Fruit fly (Drosophila melanogaster) Kc167 (cell line): Measurements from ENCODE around the gene Unc-115b.
"Not testable (repeated sequence)": the region's sequence is repeated elsewhere in the genome, so short reads cannot be mapped to it uniquely, and the experiment has no call there.

Experiments used
- Myc ChIP-seq: fragments of >200 bp; optimal IDR thresholded peaks from 2 replicates; lab custom pipeline; 2017; ENCODE audit warnings: missing external identifiers
- Sin3A ChIP-seq: fragments of >200 bp; optimal IDR thresholded peaks from 2 replicates; lab custom pipeline; 2018; ENCODE audit warnings: missing external identifiers
- h ChIP-seq: fragments of >200 bp; optimal IDR thresholded peaks from 3 replicates; lab custom pipeline; 2018; ENCODE audit warnings: missing external identifiers
- insv ChIP-seq: fragments of >200 bp; optimal IDR thresholded peaks from 3 replicates; lab custom pipeline; 2018; ENCODE audit warnings: missing external identifiers
- psq ChIP-seq: fragments of >200 bp; optimal IDR thresholded peaks from 2 replicates; lab custom pipeline; 2017; ENCODE audit warnings: missing external identifiers
- ttk ChIP-seq: sonication (Bioruptor generic); optimal IDR thresholded peaks from 2 replicates; lab custom pipeline; 2017; ENCODE audit warnings: missing external identifiers

Unc-115b gene

dm6 chr3R:9692675-9693129 is at the start of gene Unc-115b, which contains the start of the genes p24-2 and CG32939:
TSS of gene Unc-115b (minus strand) at chr3R:9692775.
TSS of gene p24-2 (minus strand) at chr3R:9692794.
TSS of gene CG32939 (plus strand) at chr3R:9693079.
- not testable (repeated sequence) for TF ChIP-seq Sin3A (lab: Kevin White, UChicago); psq; ttk (lab: Kevin White, UChicago)

DNA sequence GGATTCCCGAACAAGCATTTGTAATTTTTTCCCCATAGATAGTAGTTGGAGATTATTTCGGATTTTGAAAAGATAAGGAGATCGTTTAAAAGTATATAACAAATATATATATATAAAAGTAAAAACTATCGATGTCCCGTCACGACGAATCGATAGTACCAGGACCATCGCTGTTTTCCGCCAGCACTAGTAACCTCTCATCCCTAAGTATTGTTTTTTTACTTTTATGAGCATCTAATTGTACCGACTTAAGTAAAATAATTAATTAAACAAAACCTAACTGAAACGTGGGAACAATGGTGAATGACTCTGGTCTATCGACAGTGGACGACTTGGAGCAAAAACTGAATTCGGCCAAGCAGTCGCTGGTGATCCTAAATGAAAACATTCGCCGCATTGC is 48.1 kb upstream of the Unc-115b start, which contains the start of gene Pnn:
Gene Pnn, plus strand, starts transcription at position 187 of the 400 bp plus-strand sequence.
- TF ChIP-seq ttk (lab: Kevin White, UChicago) (no peak), insv (lab: Kevin White, UChicago) (no peak), Myc (lab: Kevin White, UChicago) (no peak), Sin3A (lab: Kevin White, UChicago) (no peak), h (lab: Kevin White, UChicago) (no peak), psq (no peak)

dm6 chr3R:9739793-9740192 is 47.2 kb upstream of the Unc-115b start, which contains the start of gene side-VII:
TSS of gene side-VII (minus strand) at chr3R:9739979.
- TF ChIP-seq h (lab: Kevin White, UChicago), result no peak
- TF ChIP-seq insv (lab: Kevin White, UChicago), result no peak
- TF ChIP-seq Sin3A (lab: Kevin White, UChicago), result no peak
- TF ChIP-seq ttk (lab: Kevin White, UChicago), result no peak
- no peak for TF ChIP-seq psq
- TF ChIP-seq Myc (lab: Kevin White, UChicago), result no peak

DNA sequence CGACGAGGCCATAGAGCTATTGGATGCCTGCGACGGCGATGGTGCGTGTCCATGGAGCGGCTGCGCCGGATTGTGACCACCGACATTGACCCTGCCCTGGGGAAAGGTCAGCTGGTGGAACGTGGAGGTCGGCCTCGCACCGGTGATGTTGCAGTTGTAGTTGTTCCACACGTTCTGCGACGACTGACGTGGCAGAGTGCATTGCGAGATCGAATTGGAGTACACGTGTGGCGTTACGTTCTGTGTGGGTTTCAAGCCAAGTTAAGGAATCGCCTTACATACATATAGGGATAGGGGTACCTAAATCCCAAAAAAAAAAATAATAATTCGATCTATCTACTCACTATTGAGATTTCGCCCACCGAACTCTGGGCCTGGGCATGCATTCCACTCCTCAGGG is 42.6 kb upstream of the Unc-115b start:
- TF ChIP-seq psq, result no peak

DNA sequence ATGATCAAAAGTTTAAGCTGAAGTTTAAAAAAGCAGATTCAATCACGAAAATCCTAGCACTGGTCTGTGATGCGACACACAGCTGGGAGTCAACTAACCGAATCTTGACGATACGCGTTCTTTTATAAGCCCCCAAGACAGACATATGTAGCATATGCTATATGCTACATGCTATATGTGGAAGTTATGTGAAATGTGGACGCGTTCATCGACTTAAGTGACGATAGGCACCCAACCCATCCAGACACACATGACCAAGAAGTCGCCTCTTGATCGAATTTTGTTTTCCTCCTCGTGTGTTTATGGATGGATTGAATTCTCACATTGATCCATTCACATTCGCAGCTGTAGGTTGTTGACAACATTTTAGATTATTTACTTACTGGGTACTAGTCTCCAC is 40.6 kb upstream of the Unc-115b start, which contains the start of gene alphaTub85E:
Gene alphaTub85E, minus strand, starts transcription at position 101 of the 400 bp plus-strand sequence.
- no peak for TF ChIP-seq Sin3A (lab: Kevin White, UChicago)
- TF ChIP-seq ttk (lab: Kevin White, UChicago), result no peak
- TF ChIP-seq h (lab: Kevin White, UChicago), result no peak
- no peak for TF ChIP-seq Myc (lab: Kevin White, UChicago)
- no peak for TF ChIP-seq insv (lab: Kevin White, UChicago)
- TF ChIP-seq psq, result no peak

DNA sequence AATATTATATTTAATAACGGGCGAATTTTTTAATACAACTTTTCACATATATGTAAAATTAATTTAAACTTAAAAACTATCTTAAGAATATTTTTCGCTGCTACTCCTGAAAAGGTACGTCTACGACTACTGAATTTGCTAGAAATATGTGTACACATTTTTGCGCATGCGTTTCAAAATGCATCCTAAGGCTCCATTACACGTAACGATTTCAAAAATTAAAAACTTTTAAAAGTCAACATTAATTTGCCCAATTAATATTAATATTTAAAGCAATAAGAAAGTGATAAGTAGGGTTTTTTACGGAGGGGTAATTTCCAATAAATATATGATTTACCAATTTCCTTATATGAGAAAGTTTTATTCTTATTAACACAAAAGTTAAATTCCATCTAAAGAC is 38.2 kb upstream of the Unc-115b start, which contains the start of gene FoxP:
Gene FoxP, minus strand, starts transcription at position 89 of the 400 bp plus-strand sequence.
- TF ChIP-seq psq, result no peak
- TF ChIP-seq ttk (lab: Kevin White, UChicago), result no peak
- no peak for TF ChIP-seq h (lab: Kevin White, UChicago)
- no peak for TF ChIP-seq Sin3A (lab: Kevin White, UChicago)
- TF ChIP-seq insv (lab: Kevin White, UChicago), result no peak

DNA sequence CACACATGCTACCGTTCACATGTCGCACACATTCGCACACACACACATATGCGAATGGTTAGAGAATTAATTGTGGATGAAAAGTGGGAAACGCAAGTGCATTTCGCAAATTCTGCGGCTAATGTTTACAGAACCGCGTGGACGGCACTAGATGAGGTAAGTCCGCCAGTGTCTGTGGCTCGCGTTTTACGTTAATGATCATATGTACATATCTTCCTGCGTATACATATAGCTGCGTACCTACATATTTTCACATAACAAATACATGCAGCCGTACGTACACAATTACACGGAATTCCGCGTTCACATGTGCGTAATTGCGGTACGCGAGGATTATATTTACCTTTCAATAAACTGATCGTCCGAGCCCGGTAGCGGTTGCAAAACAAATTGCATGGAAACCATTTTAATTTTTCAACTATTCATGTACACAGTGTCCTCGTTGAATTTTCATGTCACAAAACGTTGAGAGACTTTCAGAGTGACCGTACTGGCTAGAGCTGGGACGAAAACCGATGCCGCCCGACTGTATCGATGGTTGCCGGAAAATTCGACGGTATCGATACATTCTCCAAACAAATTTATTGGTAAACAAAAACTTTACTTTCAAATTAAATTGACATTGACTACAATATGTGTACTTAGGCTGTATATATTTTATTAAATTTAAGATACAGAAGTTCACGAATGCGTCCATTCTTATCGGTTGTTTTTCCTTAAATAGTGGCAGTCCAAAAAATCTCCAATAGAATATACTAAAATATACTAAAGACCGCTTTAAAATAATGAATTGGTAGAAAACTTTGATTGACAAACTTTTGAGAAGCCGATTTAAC is 32.8 kb upstream of the Unc-115b start, which contains the start of gene hyd:
Gene hyd, minus strand, starts transcription at position 495 of the 836 bp plus-strand sequence.
- TF ChIP-seq ttk (lab: Kevin White, UChicago) (no peak), psq (no peak), h (lab: Kevin White, UChicago) (no peak), Myc (lab: Kevin White, UChicago) (no peak), insv (lab: Kevin White, UChicago) (no peak), Sin3A (lab: Kevin White, UChicago) (no peak)

- TF ChIP-seq h (lab: Kevin White, UChicago) (no peak), psq (no peak), ttk (lab: Kevin White, UChicago) (no peak), insv (lab: Kevin White, UChicago) (no peak)
Observed at dm6 chr3R:9710886-9711285, 18.3 kb upstream of the Unc-115b start, which contains the start of the genes trbd and dmt. TSS of gene trbd (minus strand) at chr3R:9711037. TSS of gene dmt (plus strand) at chr3R:9711142.

- no peak for TF ChIP-seq insv (lab: Kevin White, UChicago)
Observed at dm6 chr3R:9710228-9710627, 17.7 kb upstream of the Unc-115b start.

dm6 chr3R:9705008-9705628 is 12.5 kb upstream of the Unc-115b start, which contains the start of gene Unc-115a:
TSS of gene Unc-115a (minus strand) at chr3R:9705417.
- no peak for TF ChIP-seq ttk (lab: Kevin White, UChicago)
- TF ChIP-seq insv (lab: Kevin White, UChicago), result no peak
- TF ChIP-seq Myc (lab: Kevin White, UChicago), result no peak
- no peak for TF ChIP-seq Sin3A (lab: Kevin White, UChicago)
- no peak for TF ChIP-seq psq
- no peak for TF ChIP-seq h (lab: Kevin White, UChicago)

DNA sequence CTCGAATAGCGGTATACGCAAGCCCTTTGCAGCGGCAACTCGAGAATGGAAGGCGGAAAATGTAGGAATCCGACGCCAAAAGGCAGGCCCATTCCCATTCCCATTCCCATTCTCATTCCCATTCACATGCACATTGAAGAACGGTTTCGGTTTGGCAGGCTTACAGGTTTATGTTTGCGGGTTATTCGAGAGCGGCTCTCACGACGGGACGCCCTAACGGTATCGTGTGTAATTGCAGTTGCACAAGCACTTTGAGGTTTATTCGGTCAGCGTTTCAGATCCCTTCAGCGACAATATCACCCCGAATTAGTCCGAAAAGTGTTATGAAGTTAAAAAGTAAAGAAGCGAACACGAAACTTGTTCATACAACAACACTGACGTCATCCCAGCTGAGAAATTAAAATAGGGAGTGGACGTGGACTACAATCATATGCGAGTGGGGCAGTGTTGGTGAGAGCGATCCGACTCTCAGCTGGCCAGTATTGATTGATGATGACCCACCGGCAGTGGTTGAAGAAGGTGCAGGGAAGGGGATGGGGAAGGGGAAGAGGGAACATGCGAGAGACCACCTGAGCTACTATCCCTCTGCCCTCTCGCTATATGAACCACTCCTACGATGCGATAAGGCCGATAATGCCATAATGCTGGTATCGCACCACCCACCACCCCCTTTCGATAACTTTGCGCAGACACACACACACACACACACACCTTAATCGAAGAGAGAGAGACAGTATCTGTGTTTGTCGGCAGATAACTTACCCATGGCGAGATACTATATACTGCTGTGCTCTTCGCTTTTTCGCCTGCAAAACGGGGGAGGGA is 11.8 kb upstream of the Unc-115b start:
- no peak for TF ChIP-seq psq
